Fruit fly (Drosophila melanogaster) whole organism, embryonic: ENCODE measurements around the gene CG34148.
A peak's percentile ranks its signal among the peaks of the same experiment; 100 is the strongest.

ENCODE experiments used
- Bdp1 ChIP-seq: fragments of 200-800 bp; sonication (Bioruptor generic); optimal IDR thresholded peaks from 3 replicates; lab custom pipeline; 2016; ENCODE audit warnings: missing biosample characterization, missing genetic modification characterization
- C15 ChIP-seq: fragments of 200-800 bp; sonication (Bioruptor generic); IDR thresholded peaks from 3 replicates; pipeline ENCODE4 v1.3.6; 2022; ENCODE audit warnings: missing biosample characterization, missing genetic modification characterization
- CG1024 ChIP-seq: fragments of 200-800 bp; sonication (Bioruptor generic); IDR thresholded peaks from 2 replicates; pipeline ENCODE4 v1.3.6; 2022; ENCODE audit warnings: missing biosample characterization, missing genetic modification characterization
- CG10565 ChIP-seq: fragments of 200-800 bp; sonication (Bioruptor generic); optimal IDR thresholded peaks from 3 replicates; lab custom pipeline; 2016; ENCODE audit warnings: missing biosample characterization, mild to moderate bottlenecking, missing genetic modification characterization
- CG10979 ChIP-seq: fragments of 200-800 bp; sonication (Bioruptor generic); optimal IDR thresholded peaks from 2 replicates; lab custom pipeline; 2018; ENCODE audit warnings: missing biosample characterization, mild to moderate bottlenecking, missing genetic modification characterization, moderate library complexity
- CG11456 ChIP-seq: fragments of 200-800 bp; sonication (Bioruptor generic); IDR thresholded peaks from 3 replicates; pipeline ENCODE4 v1.3.6; 2022; ENCODE audit warnings: missing biosample characterization, missing genetic modification characterization
- CG11504 ChIP-seq: fragments of 200-800 bp; sonication (Bioruptor generic); optimal IDR thresholded peaks from 3 replicates; lab custom pipeline; 2019; ENCODE audit warnings: missing biosample characterization, mild to moderate bottlenecking, missing genetic modification characterization, moderate library complexity
- CG12071 ChIP-seq: fragments of 200-800 bp; sonication (Bioruptor generic); optimal IDR thresholded peaks from 3 replicates; lab custom pipeline; 2018; ENCODE audit warnings: missing biosample characterization, mild to moderate bottlenecking, missing genetic modification characterization
- CG16813 ChIP-seq: fragments of 200-800 bp; sonication (Bioruptor generic); IDR thresholded peaks from 3 replicates; pipeline ENCODE4 v1.3.6; 2022; ENCODE audit warnings: missing biosample characterization, missing genetic modification characterization; ENCODE audit not compliant: partially characterized antibody
- CG17359 ChIP-seq: fragments of 200-800 bp; sonication (Bioruptor generic); optimal IDR thresholded peaks from 3 replicates; lab custom pipeline; 2018; ENCODE audit warnings: missing biosample characterization, mild to moderate bottlenecking, missing genetic modification characterization, moderate library complexity
- CG2116 ChIP-seq: fragments of 200-800 bp; sonication (Bioruptor generic); optimal IDR thresholded peaks from 3 replicates; lab custom pipeline; 2018; ENCODE audit warnings: missing biosample characterization, mild to moderate bottlenecking, missing genetic modification characterization
- CG30431 ChIP-seq: fragments of 200-800 bp; sonication (Bioruptor generic); optimal IDR thresholded peaks from 2 replicates; lab custom pipeline; 2017; ENCODE audit warnings: missing biosample characterization, missing genetic modification characterization
- CG6765 ChIP-seq: fragments of 200-800 bp; sonication (Bioruptor generic); optimal IDR thresholded peaks from 3 replicates; lab custom pipeline; 2017; ENCODE audit warnings: missing biosample characterization, mild to moderate bottlenecking, missing genetic modification characterization
- CG6813 ChIP-seq: fragments of 200-800 bp; sonication (Bioruptor generic); optimal IDR thresholded peaks from 2 replicates; lab custom pipeline; 2017; ENCODE audit warnings: missing biosample characterization, missing genetic modification characterization, mild to moderate bottlenecking, moderate library complexity, missing genetic modification reagents
- CG7372 ChIP-seq: fragments of 200-800 bp; sonication (Bioruptor generic); IDR thresholded peaks from 2 replicates; pipeline ENCODE4 v1.3.6; 2022; ENCODE audit warnings: missing biosample characterization, missing genetic modification characterization
- CG7556 ChIP-seq: fragments of 200-800 bp; sonication (Bioruptor generic); optimal IDR thresholded peaks from 2 replicates; lab custom pipeline; 2017; ENCODE audit warnings: missing biosample characterization, mild to moderate bottlenecking, missing genetic modification characterization
- CG9797 ChIP-seq: fragments of 200-800 bp; sonication (Bioruptor generic); optimal IDR thresholded peaks from 3 replicates; lab custom pipeline; 2018; ENCODE audit warnings: missing biosample characterization, mild to moderate bottlenecking, missing genetic modification characterization
- D ChIP-seq, 2 experiments: fragments of 200-800 bp in 1 of 2; fragments of >200 bp in 1 of 2; sonication (Bioruptor generic) in 1 of 2; optimal IDR thresholded peaks; 2 replicates in 1 of 2; 3 replicates in 1 of 2; lab custom pipeline; 2017; ENCODE audit warnings: mild to moderate bottlenecking in 1 of 2, missing biosample characterization in 1 of 2, missing genetic modification characterization in 1 of 2, missing genetic modification reagents in 1 of 2
- Dip2 ChIP-seq: fragments of 200-800 bp; sonication (Bioruptor generic); IDR thresholded peaks from 2 replicates; pipeline ENCODE4 v1.3.6; 2022; ENCODE audit warnings: missing biosample characterization, missing genetic modification characterization
- H15 ChIP-seq: fragments of 200-800 bp; sonication (Bioruptor generic); IDR thresholded peaks from 3 replicates; pipeline ENCODE4 v1.3.6; 2022; ENCODE audit warnings: missing biosample characterization, missing genetic modification characterization
- HLH3B ChIP-seq: fragments of 200-800 bp; sonication (Bioruptor generic); IDR thresholded peaks from 2 replicates; pipeline ENCODE4 v1.3.6; 2022; ENCODE audit warnings: missing biosample characterization, missing genetic modification characterization
- Hmx ChIP-seq: fragments of 200-800 bp; sonication (Bioruptor generic); optimal IDR thresholded peaks from 2 replicates; lab custom pipeline; 2016; ENCODE audit warnings: missing biosample characterization, missing genetic modification characterization
- Kr ChIP-seq: fragments of 200-800 bp; sonication (Bioruptor generic); optimal IDR thresholded peaks from 2 replicates; lab custom pipeline; 2017; ENCODE audit warnings: missing biosample characterization, mild to moderate bottlenecking, missing genetic modification characterization
- MTF-1 ChIP-seq: fragments of 200-800 bp; sonication (Bioruptor generic); optimal IDR thresholded peaks from 2 replicates; lab custom pipeline; 2018; ENCODE audit warnings: missing biosample characterization, mild to moderate bottlenecking, missing genetic modification characterization, borderline replicate concordance
- Mad ChIP-seq: fragments of 200-800 bp; sonication (Bioruptor generic); optimal IDR thresholded peaks from 2 replicates; lab custom pipeline; 2016; ENCODE audit warnings: missing biosample characterization, missing genetic modification characterization
- Myb ChIP-seq: fragments of 200-800 bp; sonication (Bioruptor generic); optimal IDR thresholded peaks from 2 replicates; lab custom pipeline; 2016; ENCODE audit warnings: missing biosample characterization, missing genetic modification characterization
- Nf-YB ChIP-seq: fragments of 200-800 bp; sonication (Bioruptor generic); optimal IDR thresholded peaks from 3 replicates; lab custom pipeline; 2019; ENCODE audit warnings: missing biosample characterization, mild to moderate bottlenecking, missing genetic modification characterization, moderate library complexity
- Ravus ChIP-seq: fragments of 200-800 bp; sonication (Bioruptor generic); IDR thresholded peaks from 2 replicates; pipeline ENCODE4 v1.3.6; 2022; ENCODE audit warnings: missing biosample characterization, missing genetic modification characterization
- Sry-β ChIP-seq: fragments of 200-800 bp; sonication (Bioruptor generic); optimal IDR thresholded peaks from 2 replicates; lab custom pipeline; 2018; ENCODE audit warnings: missing biosample characterization, mild to moderate bottlenecking, missing genetic modification characterization, moderate library complexity
- Xbp1 ChIP-seq: fragments of 200-800 bp; sonication (Bioruptor generic); optimal IDR thresholded peaks from 3 replicates; lab custom pipeline; 2016; ENCODE audit warnings: missing biosample characterization, mild to moderate bottlenecking, missing genetic modification characterization
- Xrp1 ChIP-seq: fragments of 200-800 bp; sonication (Bioruptor generic); IDR thresholded peaks from 2 replicates; pipeline ENCODE4 v1.3.6; 2022; ENCODE audit warnings: missing biosample characterization, missing genetic modification characterization
- disco-r ChIP-seq: fragments of 200-800 bp; sonication (Bioruptor generic); optimal IDR thresholded peaks from 2 replicates; lab custom pipeline; 2016; ENCODE audit warnings: missing biosample characterization, missing genetic modification characterization
- dmrt99B ChIP-seq: fragments of 200-800 bp; sonication (Bioruptor generic); optimal IDR thresholded peaks from 2 replicates; lab custom pipeline; 2018; ENCODE audit warnings: missing biosample characterization, mild to moderate bottlenecking, missing genetic modification characterization, moderate library complexity
- dysf ChIP-seq: fragments of 200-800 bp; sonication (Bioruptor generic); IDR thresholded peaks from 3 replicates; pipeline ENCODE4 v1.3.6; 2022; ENCODE audit warnings: missing biosample characterization, missing genetic modification characterization
- emc ChIP-seq: fragments of 200-800 bp; sonication (Bioruptor generic); optimal IDR thresholded peaks from 2 replicates; lab custom pipeline; 2016; ENCODE audit warnings: missing biosample characterization, missing genetic modification characterization
- gro ChIP-seq: fragments of 200-800 bp; sonication (Bioruptor generic); optimal IDR thresholded peaks from 2 replicates; lab custom pipeline; 2016; ENCODE audit warnings: missing biosample characterization, missing genetic modification characterization
- inv ChIP-seq: fragments of 200-800 bp; sonication (Bioruptor generic); IDR thresholded peaks from 2 replicates; pipeline ENCODE4 v1.3.6; 2022; ENCODE audit warnings: missing biosample characterization, missing genetic modification characterization; ENCODE audit not compliant: partially characterized antibody
- ken ChIP-seq: fragments of 200-800 bp; sonication (Bioruptor generic); IDR thresholded peaks from 3 replicates; pipeline ENCODE4 v1.3.6; 2022; ENCODE audit warnings: missing biosample characterization, missing genetic modification characterization
- mld ChIP-seq: fragments of 200-800 bp; sonication (Bioruptor generic); IDR thresholded peaks from 3 replicates; pipeline ENCODE4 v1.3.6; 2022; ENCODE audit warnings: missing biosample characterization, missing genetic modification characterization; ENCODE audit not compliant: partially characterized antibody
- nmo ChIP-seq: fragments of 200-800 bp; sonication (Bioruptor generic); optimal IDR thresholded peaks from 2 replicates; lab custom pipeline; 2018; ENCODE audit warnings: missing biosample characterization, mild to moderate bottlenecking, missing genetic modification characterization, moderate library complexity
- onecut ChIP-seq: fragments of 200-800 bp; sonication (Bioruptor generic); IDR thresholded peaks from 2 replicates; pipeline ENCODE4 v1.3.6; 2022; ENCODE audit warnings: missing biosample characterization, missing genetic modification characterization
- pho ChIP-seq: fragments of 200-800 bp; sonication (Bioruptor generic); optimal IDR thresholded peaks from 2 replicates; lab custom pipeline; 2016; ENCODE audit warnings: missing biosample characterization, missing genetic modification characterization
- row ChIP-seq: fragments of 200-800 bp; sonication (Bioruptor generic); IDR thresholded peaks from 3 replicates; pipeline ENCODE4 v1.3.6; 2022; ENCODE audit warnings: missing biosample characterization, missing genetic modification characterization
- sens ChIP-seq: fragments of 200-800 bp; sonication (Bioruptor generic); peaks from one replicate; lab custom pipeline; 2016; ENCODE audit warnings: missing biosample characterization, missing genetic modification characterization
- stc ChIP-seq: fragments of 200-800 bp; sonication (Bioruptor generic); IDR thresholded peaks from 2 replicates; pipeline ENCODE4 v1.3.6; 2022; ENCODE audit warnings: missing biosample characterization, missing genetic modification characterization
- stwl ChIP-seq: fragments of 200-800 bp; sonication (Bioruptor generic); optimal IDR thresholded peaks from 3 replicates; lab custom pipeline; 2018; ENCODE audit warnings: missing biosample characterization, mild to moderate bottlenecking, missing genetic modification characterization, moderate library complexity
- tna ChIP-seq: fragments of 200-800 bp; sonication (Bioruptor generic); IDR thresholded peaks from 2 replicates; pipeline ENCODE4 v1.3.6; 2022; ENCODE audit warnings: missing biosample characterization, missing genetic modification characterization; ENCODE audit not compliant: partially characterized antibody
- toy ChIP-seq: fragments of 200-800 bp; sonication (Bioruptor generic); IDR thresholded peaks from 2 replicates; pipeline ENCODE4 v1.3.6; 2022; ENCODE audit warnings: missing biosample characterization, missing genetic modification characterization
- unpg ChIP-seq: fragments of 200-800 bp; sonication (Bioruptor generic); optimal IDR thresholded peaks from 3 replicates; lab custom pipeline; 2018; ENCODE audit warnings: missing biosample characterization, mild to moderate bottlenecking, missing genetic modification characterization, moderate library complexity
- usp ChIP-seq: fragments of >200 bp; optimal IDR thresholded peaks from 2 replicates; lab custom pipeline; 2017; ENCODE audit warnings: missing biosample characterization, missing genetic modification characterization
- wek ChIP-seq: fragments of 200-800 bp; sonication (Bioruptor generic); optimal IDR thresholded peaks from 3 replicates; lab custom pipeline; 2018; ENCODE audit warnings: missing biosample characterization, mild to moderate bottlenecking, missing genetic modification characterization, moderate library complexity

Gene CG34148

DNA sequence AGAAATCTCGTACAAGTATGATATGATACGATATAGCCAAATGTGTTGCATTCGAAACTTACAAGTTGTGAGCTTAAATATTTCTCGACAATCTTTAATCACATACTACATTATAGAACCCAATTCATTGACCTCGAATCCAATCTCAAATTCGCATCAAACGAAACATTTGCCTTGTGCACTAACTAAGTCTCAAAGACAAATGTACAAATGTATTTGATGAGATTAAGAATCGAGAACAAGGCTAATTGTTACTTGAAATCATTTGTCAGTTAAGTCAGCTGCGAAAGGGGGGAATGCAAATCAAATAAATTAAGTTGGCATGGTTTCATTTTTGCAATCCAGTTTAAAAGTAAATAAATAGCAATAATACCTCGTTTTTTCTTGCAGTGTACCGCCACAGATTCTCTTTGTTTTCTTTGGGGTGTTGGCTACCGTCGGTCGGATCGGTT, 40.0 kb downstream of the CG34148 start (continued):
- TF ChIP-seq disco-r (GFP tag; lab: Kevin White, UChicago) (no peak), sens (GFP tag; lab: Kevin White, UChicago) (peak; percentile 90), pho (GFP tag; lab: Kevin White, UChicago) (no peak), Xbp1 (GFP tag; lab: Kevin White, UChicago) (peak; percentile 22), Bdp1 (GFP tag; lab: Kevin White, UChicago) (no peak), CG7372 (GFP tag; lab: Robert Waterston, UW) (no peak), CG6765 (GFP tag; lab: Kevin White, UChicago) (no peak), mld (GFP tag; lab: Robert Waterston, UW) (no peak), CG12071 (no peak), CG30431 (GFP tag; lab: Kevin White, UChicago) (no peak), CG9797 (GFP tag; lab: Kevin White, UChicago) (no peak), H15 (GFP tag; lab: Robert Waterston, UW) (no peak), stc (GFP tag; lab: Robert Waterston, UW) (no peak), usp (GFP tag; lab: Kevin White, UChicago) (no peak), MTF-1 (GFP tag; lab: Kevin White, UChicago) (no peak), row (peak; percentile 14; the same call in 1 of the 3 replicates), Xrp1 (no peak), toy (GFP tag; lab: Robert Waterston, UW) (no peak), Mad (no peak), gro (GFP tag; lab: Kevin White, UChicago) (no peak), Hmx (GFP tag; lab: Kevin White, UChicago) (no peak), onecut (GFP tag; lab: Robert Waterston, UW) (no peak), emc (GFP tag; lab: Kevin White, UChicago) (no peak), CG10979 (peak; percentile 13), unpg (GFP tag; lab: Kevin White, UChicago) (peak; percentile 7), CG10565 (GFP tag; lab: Kevin White, UChicago) (no peak), CG11504 (tag; lab: Kevin White, UChicago) (peak; percentile 59), C15 (no peak), dmrt99B (peak; percentile 59), CG1024 (no peak), CG7556 (peak; percentile 42), inv (GFP tag; lab: Robert Waterston, UW) (no peak), ken (GFP tag; lab: Robert Waterston, UW) (no peak), Ravus (GFP tag; lab: Robert Waterston, UW) (no peak), Sry-β (GFP tag; lab: Kevin White, UChicago) (no peak), CG11456 (GFP tag; lab: Robert Waterston, UW) (no peak), tna (GFP tag; lab: Robert Waterston, UW) (no peak), HLH3B (GFP tag; lab: Robert Waterston, UW) (no peak), Dip2 (GFP tag; lab: Robert Waterston, UW) (no peak), CG6813 (GFP tag; lab: Kevin White, UChicago) (no peak), CG16813 (no peak), Kr (GFP tag; lab: Kevin White, UChicago) (no peak), stwl (tag; lab: Kevin White, UChicago) (no peak), wek (no peak), CG17359 (no peak), CG2116 (GFP tag; lab: Kevin White, UChicago) (no peak), nmo (GFP tag; lab: Kevin White, UChicago) (peak; percentile 57), Myb (peak; percentile 8), Nf-YB (no peak), dysf (GFP tag; lab: Robert Waterston, UW) (peak; percentile 40; the same call in 1 of the 3 replicates), D (optimal IDR thresholded peaks at IDR 0.05; lab: Kevin White, UChicago) (no peak), D (GFP tag; optimal IDR thresholded peaks at IDR 0.05; lab: Kevin White, UChicago) (no peak)
